Worm (Caenorhabditis elegans): Measurements from ENCODE around the gene ucr-1.

- TF ChIP-seq pha-4 (tag; optimal IDR thresholded peaks at IDR 0.05) (no peak), Y53G8AR.9 (GFP tag; conservative IDR thresholded peaks at IDR 0.05) (no peak), F37B4.10 (GFP tag; IDR thresholded peaks at IDR 0.05) (no peak), ztf-25 (GFP tag; IDR thresholded peaks at IDR 0.05) (no peak), ets-4 (GFP tag; optimal IDR thresholded peaks at IDR 0.05) (no peak), unc-130 (GFP tag; optimal IDR thresholded peaks at IDR 0.05) (no peak)
Measured at ce11 chrIII:5565699-5566098, 26.2 kb upstream of the ucr-1 start.
